Fruit fly (Drosophila melanogaster): ENCODE results near the gene CG13599.
A peak's percentile ranks its signal among the peaks of the same experiment; 100 is the strongest.

The CG13599 gene

dm6 chr3R:23933684-23934575 is 2.5 kb downstream of the CG13599 start, which contains the start of gene CG5854 (continued):
- TF ChIP-seq CG15269 (tag; optimal IDR thresholded peaks at IDR 0.05) (peak; percentile 77), CG4617 (GFP tag; optimal IDR thresholded peaks at IDR 0.05; ENCODE audit: borderline replicate concordance) (peak; percentile 6), BEAF-32 (GFP tag; optimal IDR thresholded peaks at IDR 0.05) (peak; percentile 52), salm (tag; optimal IDR thresholded peaks at IDR 0.05) (peak; percentile 61), eve (GFP tag; optimal IDR thresholded peaks at IDR 0.05) (no peak), nmo (GFP tag; optimal IDR thresholded peaks at IDR 0.05) (peak; percentile 55), CG12236 (GFP tag; optimal IDR thresholded peaks at IDR 0.05) (peak; percentile 71), CG4707 (GFP tag; optimal IDR thresholded peaks at IDR 0.05) (peak; percentile 75), Myb (GFP tag; optimal IDR thresholded peaks at IDR 0.05) (peak; percentile 33), Neu2 (GFP tag; optimal IDR thresholded peaks at IDR 0.05; ENCODE audit: borderline replicate concordance) (no peak), CG7745 (tag; optimal IDR thresholded peaks at IDR 0.05) (no peak), Rfx (GFP tag; IDR thresholded peaks at IDR 0.05) (peak; percentile 77), cato (GFP tag; optimal IDR thresholded peaks at IDR 0.05; ENCODE audit: borderline replicate concordance) (peak; percentile 62), ac (GFP tag; optimal IDR thresholded peaks at IDR 0.05) (no peak), vvl (GFP tag; IDR thresholded peaks at IDR 0.05) (peak; percentile 88), sens (GFP tag) (peak; percentile 96), Hr78 (GFP tag; optimal IDR thresholded peaks at IDR 0.05) (peak in 1 of 2 experiments; percentile 18), sisA (GFP tag; IDR thresholded peaks at IDR 0.05) (peak; percentile 58), dmrt11E (tag; optimal IDR thresholded peaks at IDR 0.05) (peak; percentile 76), Blimp-1 (GFP tag; optimal IDR thresholded peaks at IDR 0.05) (peak; percentile 75), Kr (GFP tag; optimal IDR thresholded peaks at IDR 0.05) (no peak), Xbp1 (GFP tag; optimal IDR thresholded peaks at IDR 0.05) (peak; percentile 79), luna (GFP tag; optimal IDR thresholded peaks at IDR 0.05) (peak; percentile 50), CG10147 (GFP tag; optimal IDR thresholded peaks at IDR 0.05) (peak; percentile 62), disco-r (GFP tag; optimal IDR thresholded peaks at IDR 0.05) (peak; percentile 37), Nf-YC (tag; optimal IDR thresholded peaks at IDR 0.05) (peak; percentile 4), CG10543 (GFP tag; optimal IDR thresholded peaks at IDR 0.05) (peak; percentile 34), btn (GFP tag; optimal IDR thresholded peaks at IDR 0.05) (peak; percentile 67), al (GFP tag; IDR thresholded peaks at IDR 0.05) (0 out of 2 replicates have a peak, but pooled peaks have one; percentile 6), sima (GFP tag; optimal IDR thresholded peaks at IDR 0.05) (no peak), Spps (tag; optimal IDR thresholded peaks at IDR 0.05) (peak; percentile 29), vnd (GFP tag; IDR thresholded peaks at IDR 0.05; ENCODE audit: partially characterized antibody) (no peak), ro (GFP tag; IDR thresholded peaks at IDR 0.05) (peak; percentile 32; the same call in 1 of the 2 replicates), Ets65A (GFP tag) (peak; percentile 86), CG13287 (GFP tag; IDR thresholded peaks at IDR 0.05; ENCODE audit: partially characterized antibody) (peak; percentile 32; the same call in 1 of the 2 replicates), CG33557 (GFP tag; optimal IDR thresholded peaks at IDR 0.05) (peak; percentile 44), inv (GFP tag; IDR thresholded peaks at IDR 0.05; ENCODE audit: partially characterized antibody) (no peak), unpg (GFP tag; optimal IDR thresholded peaks at IDR 0.05) (peak; percentile 87), BtbVII (GFP tag; optimal IDR thresholded peaks at IDR 0.05) (peak; percentile 76), stc (GFP tag; IDR thresholded peaks at IDR 0.05) (peak; percentile 82), psq (GFP tag; optimal IDR thresholded peaks at IDR 0.05) (peak; percentile 40), CG7963 (GFP tag; IDR thresholded peaks at IDR 0.05; ENCODE audit: partially characterized antibody) (no peak), Bdp1 (GFP tag; optimal IDR thresholded peaks at IDR 0.05) (no peak), jing (GFP tag; optimal IDR thresholded peaks at IDR 0.05) (no peak), zen2 (GFP tag; IDR thresholded peaks at IDR 0.05; ENCODE audit: partially characterized antibody) (no peak), CG1792 (GFP tag; optimal IDR thresholded peaks at IDR 0.05) (peak; percentile 71), CG18764 (GFP tag; optimal IDR thresholded peaks at IDR 0.05) (peak; percentile 45)
